Worm (Caenorhabditis elegans): ENCODE measurements around the gene M110.8.

Gene M110.8

ce11 chrII:8199803-8200202 lies 9.6 kb downstream of the M110.8 start:
- TF ChIP-seq lin-39 (tag; optimal IDR thresholded peaks at IDR 0.05), result no peak
- no peak for TF ChIP-seq nfya-1 (tag; optimal IDR thresholded peaks at IDR 0.05; ENCODE audit: insufficient read depth)
- no peak for TF ChIP-seq pqm-1 (tag; optimal IDR thresholded peaks at IDR 0.05)
- TF ChIP-seq nhr-25 (tag; optimal IDR thresholded peaks at IDR 0.05), result peak; percentile 62

DNA sequence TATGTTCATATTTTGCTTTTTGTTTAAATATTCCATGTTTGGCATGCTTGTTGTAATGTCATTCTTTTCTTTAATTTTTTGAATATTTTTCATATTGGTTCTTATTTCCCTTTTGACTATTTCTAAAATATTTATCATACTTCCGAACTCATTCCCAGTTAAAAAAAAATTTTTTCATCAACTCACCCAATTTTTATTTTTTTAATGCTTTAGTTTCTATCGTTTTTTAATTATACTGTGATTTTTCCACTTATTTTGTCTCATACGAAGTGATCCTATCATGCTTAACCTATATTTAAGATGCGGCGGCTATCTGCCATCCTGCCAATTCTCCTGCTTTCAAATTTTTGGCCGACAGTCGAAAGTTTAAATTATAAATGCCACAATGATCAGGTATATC lies 10.9 kb downstream of the M110.8 start, which contains the start of gene qua-1:
qua-1 (plus strand) TSS at position 301 of the 400 bp plus-strand sequence.
- TF ChIP-seq sea-2 (GFP tag; optimal IDR thresholded peaks at IDR 0.05) (no peak), aly-2 (tag; optimal IDR thresholded peaks at IDR 0.05) (no peak), lsy-12 (tag; optimal IDR thresholded peaks at IDR 0.05) (no peak), mdl-1 (tag; optimal IDR thresholded peaks at IDR 0.05) (no peak), egl-27 (tag; optimal IDR thresholded peaks at IDR 0.05) (no peak), tbx-2 (tag; optimal IDR thresholded peaks at IDR 0.05) (no peak), nhr-28 (tag; optimal IDR thresholded peaks at IDR 0.05) (no peak), nhr-237 (tag; optimal IDR thresholded peaks at IDR 0.05) (no peak), nhr-43 (tag; optimal IDR thresholded peaks at IDR 0.05; ENCODE audit: poor library complexity, severe bottlenecking) (no peak), nhr-12 (tag; optimal IDR thresholded peaks at IDR 0.05) (no peak), hmg-11 (tag; optimal IDR thresholded peaks at IDR 0.05) (no peak), nfya-1 (tag; optimal IDR thresholded peaks at IDR 0.05; ENCODE audit: insufficient read depth) (no peak), egl-5 (tag; optimal IDR thresholded peaks at IDR 0.05) (no peak), fkh-10 (GFP tag; optimal IDR thresholded peaks at IDR 0.05) (no peak)

DNA sequence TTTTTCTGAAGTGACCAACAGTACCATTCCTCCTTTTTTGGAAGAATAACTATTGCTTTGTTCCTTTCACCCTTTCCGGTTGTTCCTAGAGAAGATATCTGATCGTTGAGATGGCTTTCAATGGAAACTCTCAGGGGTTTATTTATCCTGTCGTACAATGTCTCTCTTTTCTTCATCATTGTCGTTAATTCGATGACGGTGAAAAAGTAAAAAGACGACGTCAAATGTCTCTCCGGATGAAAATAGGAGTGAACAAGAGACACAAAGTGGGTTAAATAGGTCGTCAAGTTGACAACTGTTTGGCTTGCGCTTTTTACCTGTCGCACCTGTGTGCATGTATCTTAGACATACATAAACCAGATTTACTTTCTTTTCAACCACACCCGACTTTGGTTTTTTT lies 15.5 kb downstream of the M110.8 start:
- TF ChIP-seq nhr-12 (tag; optimal IDR thresholded peaks at IDR 0.05) (no peak), unc-62 (GFP tag; optimal IDR thresholded peaks at IDR 0.05) (no peak), nhr-77 (tag; optimal IDR thresholded peaks at IDR 0.05) (no peak)

- TF ChIP-seq ZK546.5 (tag; optimal IDR thresholded peaks at IDR 0.05) (no peak), fkh-2 (tag; optimal IDR thresholded peaks at IDR 0.05) (no peak), ceh-28 (tag; optimal IDR thresholded peaks at IDR 0.05) (no peak), nfya-1 (tag; optimal IDR thresholded peaks at IDR 0.05; ENCODE audit: insufficient read depth) (no peak), mml-1 (tag; optimal IDR thresholded peaks at IDR 0.05) (no peak), elt-2 (tag; optimal IDR thresholded peaks at IDR 0.05) (no peak), pha-4 (tag; optimal IDR thresholded peaks at IDR 0.05) (no peak), unc-62 (GFP tag; optimal IDR thresholded peaks at IDR 0.05) (no peak), skn-1 (tag; optimal IDR thresholded peaks at IDR 0.05) (no peak), jun-1 (tag; optimal IDR thresholded peaks at IDR 0.05) (no peak), ceh-16 (tag; optimal IDR thresholded peaks at IDR 0.05) (no peak), aly-2 (tag; optimal IDR thresholded peaks at IDR 0.05) (no peak)
These were observed 16.2 kb downstream of the M110.8 start, which contains the start of gene T05C12.9 for ce11 chrII:8193126-8193525. Gene T05C12.9, minus strand, starts transcription at chrII:8193226.

- TF ChIP-seq fkh-2 (tag; optimal IDR thresholded peaks at IDR 0.05) (no peak), ztf-4 (tag; optimal IDR thresholded peaks at IDR 0.05) (no peak), fkh-10 (GFP tag; optimal IDR thresholded peaks at IDR 0.05) (no peak), nfya-1 (tag; optimal IDR thresholded peaks at IDR 0.05; ENCODE audit: insufficient read depth) (no peak), aly-2 (tag; optimal IDR thresholded peaks at IDR 0.05) (no peak), tbx-2 (tag; optimal IDR thresholded peaks at IDR 0.05) (no peak), lin-15B (tag; optimal IDR thresholded peaks at IDR 0.05) (no peak), hmg-11 (tag; optimal IDR thresholded peaks at IDR 0.05) (no peak), nhr-11 (tag; optimal IDR thresholded peaks at IDR 0.05) (no peak)
These were observed 18.9 kb downstream of the M110.8 start, which contains the start of gene T05C12.8 for ce11 chrII:8190455-8190854. Gene T05C12.8, minus strand, starts transcription at chrII:8190555.

ce11 chrII:8187516-8187915 lies 21.9 kb downstream of the M110.8 start:
- TF ChIP-seq nhr-23 (tag; optimal IDR thresholded peaks at IDR 0.05) (no peak), nhr-25 (tag; optimal IDR thresholded peaks at IDR 0.05) (peak; percentile 24), ceh-9 (tag; optimal IDR thresholded peaks at IDR 0.05) (no peak)

All from whole organism, L3 larva.